Worm (Caenorhabditis elegans) whole organism, young adult: Measurements from ENCODE around the gene Y110A2AL.2.

Experiments used
- B0261.1 ChIP-seq: sonication (generic microtip); optimal IDR thresholded peaks from 2 replicates; lab custom pipeline; 2016; ENCODE audit warnings: mild to moderate bottlenecking, missing genetic modification characterization, moderate library complexity, missing compliant biosample characterization
- F52B5.7 ChIP-seq: sonication (generic microtip); optimal IDR thresholded peaks from 2 replicates; lab custom pipeline; 2016; ENCODE audit warnings: mild to moderate bottlenecking, missing genetic modification characterization, missing compliant biosample characterization
- Y79H2A.3 ChIP-seq: fragments of 200-800 bp; sonication (Bioruptor generic); conservative IDR thresholded peaks from 2 replicates; pipeline ENCODE4 v1.3.6; 2022; ENCODE audit warnings: missing genetic modification reagents, missing genetic modification characterization, missing compliant biosample characterization
- ama-1 ChIP-seq, 3 experiments: fragments of 150-350 bp in 1 of 3; sonication (generic microtip) in 2 of 3; optimal IDR thresholded peaks; 2 replicates each; lab custom pipeline; 2014 to 2018; ENCODE audit warnings: missing biosample characterization in 2 of 3, missing genetic modification characterization in 2 of 3, missing genetic modification reagents in 2 of 3
- aptf-2 ChIP-seq: fragments of 200-800 bp; sonication (Bioruptor generic); conservative IDR thresholded peaks from 2 replicates; pipeline ENCODE4 v1.3.6; 2022; ENCODE audit warnings: missing genetic modification reagents, missing genetic modification characterization, missing compliant biosample characterization
- egl-44 ChIP-seq: fragments of 200-800 bp; sonication (Bioruptor generic); IDR thresholded peaks from 2 replicates; pipeline ENCODE4 v1.3.6; 2022; ENCODE audit warnings: missing genetic modification reagents, missing genetic modification characterization, missing compliant biosample characterization
- ets-4 ChIP-seq: fragments of 200-800 bp; sonication (Bioruptor generic); optimal IDR thresholded peaks from 2 replicates; lab custom pipeline; 2018; ENCODE audit warnings: mild to moderate bottlenecking, missing genetic modification characterization, missing compliant biosample characterization
- gei-17 ChIP-seq: fragments of 200-800 bp; sonication (Bioruptor generic); optimal IDR thresholded peaks from 2 replicates; lab custom pipeline; 2018; ENCODE audit warnings: mild to moderate bottlenecking, missing genetic modification characterization, missing compliant biosample characterization
- madf-10 ChIP-seq: sonication (generic microtip); optimal IDR thresholded peaks from 2 replicates; lab custom pipeline; 2016; ENCODE audit warnings: mild to moderate bottlenecking, missing genetic modification characterization, missing compliant biosample characterization
- nhr-90 ChIP-seq: sonication (generic microtip); optimal IDR thresholded peaks from 2 replicates; lab custom pipeline; 2016; ENCODE audit warnings: missing genotype, mild to moderate bottlenecking, missing genetic modification characterization, missing compliant biosample characterization
- pbrm-1 ChIP-seq: fragments of 200-800 bp; sonication (Bioruptor generic); IDR thresholded peaks from 2 replicates; pipeline ENCODE4 v1.3.6; 2022; ENCODE audit warnings: missing genetic modification reagents, missing genetic modification characterization, missing compliant biosample characterization

DNA sequence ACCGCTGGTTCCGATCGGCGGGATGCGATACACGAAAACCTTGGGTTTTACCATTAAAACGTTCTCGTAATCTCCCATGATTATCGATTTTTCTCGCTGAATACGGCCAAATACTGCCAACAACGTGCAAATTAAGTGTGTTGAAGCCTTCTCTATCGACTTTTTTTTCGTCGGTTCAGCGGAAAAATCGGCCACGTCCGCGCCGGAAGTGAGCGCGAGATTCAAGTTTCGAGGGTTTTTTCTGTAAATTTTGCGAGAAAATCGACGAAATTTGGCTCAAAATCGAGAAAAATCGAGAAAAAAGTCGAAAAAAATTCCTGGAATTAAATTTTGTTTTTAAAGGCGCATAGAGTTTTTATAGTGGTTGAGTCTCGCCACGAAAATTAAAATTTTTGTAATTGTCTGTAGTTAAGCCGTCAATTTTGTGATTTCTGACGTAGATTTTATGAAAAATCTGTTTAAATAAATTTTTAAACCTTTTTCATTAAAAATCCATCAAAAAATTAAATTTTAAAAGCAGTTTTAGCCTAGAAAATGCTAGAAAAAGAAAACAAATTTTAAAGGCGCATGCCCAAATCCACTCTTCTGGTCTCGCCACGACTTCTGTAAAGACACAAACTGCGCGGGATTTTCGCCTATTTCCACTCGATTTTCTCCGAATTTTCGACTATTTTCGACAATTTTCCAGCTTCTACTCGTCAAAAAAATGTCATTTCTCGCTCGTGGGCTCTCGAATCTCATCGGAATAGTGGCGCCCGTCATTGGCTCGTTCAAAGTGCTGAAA is 51.5 kb downstream of the Y110A2AL.2 start, which contains the start of the genes ncap-1 and Y110A2AR.1:
- TF ChIP-seq nhr-90 (no peak), gei-17 (GFP tag; lab: Kevin White, UChicago) (no peak), F52B5.7 (tag; lab: Kevin White, UChicago) (no peak), B0261.1 (tag; lab: Kevin White, UChicago) (no peak), ets-4 (GFP tag; lab: Kevin White, UChicago) (no peak), Y79H2A.3 (GFP tag; lab: Robert Waterston, UW) (no peak), ama-1 (optimal IDR thresholded peaks at IDR 0.05; lab: Kevin White, UChicago) (no peak), ama-1 (GFP tag; optimal IDR thresholded peaks at IDR 0.05; lab: Kevin White, UChicago) (no peak), egl-44 (no peak), aptf-2 (GFP tag; lab: Robert Waterston, UW) (no peak), pbrm-1 (GFP tag; lab: Robert Waterston, UW) (no peak), madf-10 (tag; lab: Kevin White, UChicago) (no peak)
